Fruit fly (Drosophila melanogaster) whole organism, wandering third instar larva: ENCODE data around the gene Tdh.

Source experiments
- Abd-B ChIP-seq: fragments of >200 bp; optimal IDR thresholded peaks from 2 replicates; lab custom pipeline; 2017; ENCODE audit warnings: missing biosample characterization, missing genetic modification characterization
- CrebA ChIP-seq: fragments of 200-800 bp; sonication (Bioruptor generic); optimal IDR thresholded peaks from 2 replicates; lab custom pipeline; 2016; ENCODE audit warnings: missing biosample characterization, mild to moderate bottlenecking, missing genetic modification characterization, borderline replicate concordance
- fru ChIP-seq: fragments of 200-800 bp; sonication (Bioruptor generic); optimal IDR thresholded peaks from 3 replicates; lab custom pipeline; 2016; ENCODE audit warnings: missing biosample characterization, mild to moderate bottlenecking, missing genetic modification characterization

- TF ChIP-seq fru = no peak
- no peak for TF ChIP-seq Abd-B (GFP tag; lab: Kevin White, UChicago)
- no peak for TF ChIP-seq CrebA
Observed at dm6 chr3L:20462391-20462790, 4.4 kb upstream of the Tdh start.
